Worm (Caenorhabditis elegans) whole organism, L4 larva: ENCODE measurements around the gene F35D2.6.

Experiments used
- F37D6.2 ChIP-seq: sonication (generic microtip); optimal IDR thresholded peaks from 2 replicates; lab custom pipeline; 2016; ENCODE audit warnings: mild to moderate bottlenecking, missing genetic modification characterization, missing compliant biosample characterization
- Y75B8A.6 ChIP-seq: fragments of 200-800 bp; sonication (Bioruptor generic); IDR thresholded peaks from 2 replicates; pipeline ENCODE4 v1.3.6; 2022; ENCODE audit warnings: missing genetic modification reagents, missing genetic modification characterization, missing compliant biosample characterization
- aha-1 ChIP-seq: fragments of 150-350 bp; peaks from one replicate; lab custom pipeline; 2014; ENCODE audit warnings: missing biosample characterization, missing genetic modification characterization
- ama-1 ChIP-seq: fragments of 150-350 bp; optimal IDR thresholded peaks from 2 replicates; lab custom pipeline; 2014; ENCODE audit warnings: inconsistent platforms, mixed read lengths
- arid-1 ChIP-seq: fragments of 200-800 bp; sonication (Bioruptor generic); conservative IDR thresholded peaks from 2 replicates; pipeline ENCODE4 v1.3.6; 2022; ENCODE audit warnings: missing genetic modification reagents, missing genetic modification characterization, missing compliant biosample characterization
- daf-16 ChIP-seq, 3 experiments: sonication (generic microtip); optimal IDR thresholded peaks; 2 replicates each; lab custom pipeline; 2016 to 2017; ENCODE audit warnings: missing genetic modification characterization in 3 of 3, missing genetic modification reagents in 3 of 3, mild to moderate bottlenecking in 2 of 3, missing compliant biosample characterization in 2 of 3, missing biosample characterization in 1 of 3, moderate library complexity in 1 of 3
- daf-8 ChIP-seq: fragments of 200-800 bp; sonication (Bioruptor generic); IDR thresholded peaks from 2 replicates; pipeline ENCODE4 v1.3.6; 2022; ENCODE audit warnings: missing genetic modification characterization, missing compliant biosample characterization
- dmd-6 ChIP-seq: fragments of 200-800 bp; sonication (Bioruptor generic); IDR thresholded peaks from 2 replicates; pipeline ENCODE4 v1.3.6; 2022; ENCODE audit warnings: missing genetic modification reagents, missing genetic modification characterization, missing compliant biosample characterization
- dve-1 ChIP-seq: sonication (generic microtip); optimal IDR thresholded peaks from 2 replicates; lab custom pipeline; 2017; ENCODE audit warnings: antibody characterized with exemption, mild to moderate bottlenecking, missing genetic modification characterization, missing compliant biosample characterization; ENCODE audit not compliant: insufficient read depth
- fos-1 ChIP-seq: fragments of 150-350 bp; optimal IDR thresholded peaks from 2 replicates; lab custom pipeline; 2014; ENCODE audit warnings: missing biosample characterization, missing genetic modification characterization
- hif-1 ChIP-seq, 2 experiments: sonication (generic microtip); optimal IDR thresholded peaks; 2 replicates each; lab custom pipeline; 2016 to 2017; ENCODE audit warnings: missing compliant biosample characterization in 2 of 2, missing genetic modification characterization in 2 of 2, missing genetic modification reagents in 2 of 2, missing genotype in 2 of 2, mild to moderate bottlenecking in 1 of 2
- hlh-11 ChIP-seq: fragments of 200-800 bp; sonication (Bioruptor generic); optimal IDR thresholded peaks from 2 replicates; lab custom pipeline; 2018; ENCODE audit warnings: mild to moderate bottlenecking, missing genetic modification characterization, missing compliant biosample characterization
- hlh-30 ChIP-seq: sonication (generic microtip); optimal IDR thresholded peaks from 2 replicates; lab custom pipeline; 2017; ENCODE audit warnings: antibody characterized with exemption, mild to moderate bottlenecking, missing genetic modification characterization, missing compliant biosample characterization; ENCODE audit not compliant: insufficient read depth
- hmg-1.1 ChIP-seq: fragments of 200-800 bp; sonication (Bioruptor generic); IDR thresholded peaks from 2 replicates; pipeline ENCODE4 v1.3.6; 2022; ENCODE audit warnings: missing genetic modification reagents, missing genetic modification characterization, missing compliant biosample characterization
- jun-1 ChIP-seq: fragments of 150-350 bp; optimal IDR thresholded peaks from 2 replicates; lab custom pipeline; 2014; ENCODE audit warnings: missing biosample characterization, missing genetic modification reagents, missing genetic modification characterization
- lin-38 ChIP-seq: fragments of 200-800 bp; sonication (Bioruptor generic); IDR thresholded peaks from 2 replicates; pipeline ENCODE4 v1.3.6; 2022; ENCODE audit warnings: missing genetic modification reagents, missing genetic modification characterization, missing compliant biosample characterization
- lsy-2 ChIP-seq, 2 experiments: fragments of 150-350 bp in 1 of 2; sonication (generic microtip) in 1 of 2; optimal IDR thresholded peaks; 2 replicates each; lab custom pipeline; 2014 to 2017; ENCODE audit warnings: missing biosample characterization in 2 of 2, missing genetic modification characterization in 2 of 2
- mep-1 ChIP-seq: fragments of 150-350 bp; sonication (generic microtip); optimal IDR thresholded peaks from 3 replicates; lab custom pipeline; 2014; ENCODE audit warnings: missing biosample characterization, missing genetic modification characterization
- mes-2 ChIP-seq: sonication (generic microtip); optimal IDR thresholded peaks from 2 replicates; lab custom pipeline; 2016; ENCODE audit warnings: missing genotype, mild to moderate bottlenecking, missing genetic modification characterization, missing compliant biosample characterization; ENCODE audit not compliant: poor library complexity, severe bottlenecking
- nhr-102 ChIP-seq: sonication (generic microtip); optimal IDR thresholded peaks from 2 replicates; lab custom pipeline; 2016; ENCODE audit warnings: mild to moderate bottlenecking, missing genetic modification characterization, moderate library complexity, missing compliant biosample characterization
- nhr-237 ChIP-seq: sonication (generic microtip); optimal IDR thresholded peaks from 2 replicates; lab custom pipeline; 2017; ENCODE audit warnings: missing biosample characterization, missing genetic modification characterization
- nhr-42 ChIP-seq: fragments of 200-800 bp; sonication (Bioruptor generic); IDR thresholded peaks from 2 replicates; pipeline ENCODE4 v1.3.6; 2022; ENCODE audit warnings: missing genetic modification characterization, missing compliant biosample characterization
- nhr-6 ChIP-seq: fragments of 150-350 bp; optimal IDR thresholded peaks from 2 replicates; lab custom pipeline; 2014; ENCODE audit warnings: missing biosample characterization, missing genetic modification characterization
- nhr-77 ChIP-seq: fragments of 150-350 bp; optimal IDR thresholded peaks from 2 replicates; lab custom pipeline; 2014; ENCODE audit warnings: missing biosample characterization, missing genetic modification characterization
- rbr-2 ChIP-seq: sonication (generic microtip); optimal IDR thresholded peaks from 2 replicates; lab custom pipeline; 2016; ENCODE audit warnings: missing genotype, missing genetic modification characterization, missing compliant biosample characterization
- sdz-12 ChIP-seq: fragments of 200-800 bp; sonication (Bioruptor generic); optimal IDR thresholded peaks from 2 replicates; lab custom pipeline; 2018; ENCODE audit warnings: mild to moderate bottlenecking, missing genetic modification characterization, missing compliant biosample characterization
- skn-1 ChIP-seq: fragments of 150-350 bp; optimal IDR thresholded peaks from 2 replicates; lab custom pipeline; 2014; ENCODE audit warnings: missing biosample characterization, missing genetic modification characterization
- spr-3 ChIP-seq: fragments of 200-800 bp; sonication (Bioruptor generic); optimal IDR thresholded peaks from 2 replicates; lab custom pipeline; 2018; ENCODE audit warnings: mild to moderate bottlenecking, missing genetic modification characterization, missing compliant biosample characterization
- unc-130 ChIP-seq: sonication (generic microtip); optimal IDR thresholded peaks from 2 replicates; lab custom pipeline; 2016; ENCODE audit warnings: missing genetic modification reagents, missing genetic modification characterization, missing compliant biosample characterization
- zip-2 ChIP-seq: fragments of 150-350 bp; optimal IDR thresholded peaks from 2 replicates; lab custom pipeline; 2014; ENCODE audit warnings: missing biosample characterization, missing genetic modification characterization
- ztf-11 ChIP-seq: fragments of 150-350 bp; optimal IDR thresholded peaks from 2 replicates; lab custom pipeline; 2014; ENCODE audit warnings: missing biosample characterization, missing genetic modification characterization

The F35D2.6 gene

ce11 chrII:7605306-7605705, 27.8 kb downstream of the F35D2.6 start, which contains the start of gene osm-8:
Gene osm-8, minus strand, starts transcription at chrII:7605406.
- peak; percentile 10 for TF ChIP-seq hlh-11 (tag; lab: Kevin White, UChicago)
- TF ChIP-seq nhr-77 (tag; lab: Kevin White, UChicago), result no peak
- peak; percentile 24 for TF ChIP-seq aha-1

ce11 chrII:7607953-7608352, 30.4 kb downstream of the F35D2.6 start, which contains the start of gene lips-17:
Gene lips-17, plus strand, starts transcription at chrII:7608253.
- no peak for TF ChIP-seq daf-8 (GFP tag; lab: Robert Waterston, UW)
- TF ChIP-seq nhr-42, result no peak
- TF ChIP-seq skn-1, result no peak
- no peak for TF ChIP-seq jun-1 (tag; lab: Kevin White, UChicago)
- no peak for TF ChIP-seq nhr-6
- no peak for TF ChIP-seq sdz-12
- no peak for TF ChIP-seq Y75B8A.6
- no peak for TF ChIP-seq daf-16 (GFP tag; optimal IDR thresholded peaks at IDR 0.05; lab: Kevin White, UChicago)
- TF ChIP-seq daf-16 (tag; optimal IDR thresholded peaks at IDR 0.05; lab: Kevin White, UChicago), result no peak
- no peak for TF ChIP-seq unc-130 (GFP tag; lab: Kevin White, UChicago)
- TF ChIP-seq ztf-11 (tag; lab: Kevin White, UChicago), result no peak
- no peak for TF ChIP-seq nhr-102
- no peak for TF ChIP-seq zip-2 (tag; lab: Kevin White, UChicago)
- no peak for TF ChIP-seq spr-3
- TF ChIP-seq dmd-6 (GFP tag; lab: Robert Waterston, UW), result no peak
- no peak for TF ChIP-seq rbr-2 (tag; lab: Kevin White, UChicago)
- TF ChIP-seq fos-1, result no peak
- TF ChIP-seq hif-1 (tag; optimal IDR thresholded peaks at IDR 0.05; lab: Kevin White, UChicago), result no peak

DNA sequence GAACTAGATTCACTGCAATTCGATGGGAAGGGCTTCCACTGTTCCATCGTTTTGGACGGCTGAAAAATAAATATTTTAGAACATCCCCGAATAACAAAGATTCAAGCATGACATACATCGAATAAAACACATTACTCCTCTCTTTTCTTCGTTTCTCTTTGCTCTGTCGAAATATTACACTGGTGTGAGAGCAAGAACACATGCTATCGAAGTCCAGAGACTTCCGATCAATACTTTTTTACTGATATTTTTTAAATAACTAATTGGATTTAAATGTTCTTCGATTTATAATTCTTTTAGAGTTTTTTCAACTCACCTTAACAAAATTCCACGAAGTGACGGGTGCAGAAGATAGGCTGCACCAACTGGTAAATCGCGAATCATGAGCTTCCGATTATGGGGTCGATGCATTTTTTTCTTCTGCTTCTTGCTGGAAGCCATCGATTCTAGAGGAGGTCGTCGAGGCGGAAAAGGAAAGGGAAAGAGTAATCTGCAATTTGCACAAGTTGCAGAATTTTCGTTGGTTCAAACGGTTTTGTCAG, 35.8 kb downstream of the F35D2.6 start, which contains the start of the genes oig-4 and R07G3.7:
Gene oig-4, plus strand, starts transcription at position 301 of the 542 bp plus-strand sequence.
Gene R07G3.7, minus strand, starts transcription at position 492 of the 542 bp plus-strand sequence.
- no peak for TF ChIP-seq nhr-237 (tag; lab: Kevin White, UChicago)

- TF ChIP-seq aha-1, result peak; percentile 47
- no peak for TF ChIP-seq nhr-77 (tag; lab: Kevin White, UChicago)
- TF ChIP-seq hlh-11 (tag; lab: Kevin White, UChicago), result peak; percentile 21
These were observed 36.8 kb downstream of the F35D2.6 start for ce11 chrII:7614334-7614733.

ce11 chrII:7615318-7615891, 37.9 kb downstream of the F35D2.6 start:
- TF ChIP-seq mes-2 (peak; percentile 70), lsy-2 (tag; optimal IDR thresholded peaks at IDR 0.05; lab: Kevin White, UChicago) (peak in 1 of 2 experiments; percentile 35), hmg-1.1 (GFP tag; lab: Robert Waterston, UW) (peak; percentile 47; the same call in 1 of the 2 replicates), hlh-11 (tag; lab: Kevin White, UChicago) (peak; percentile 12), lin-38 (GFP tag; lab: Robert Waterston, UW) (peak; percentile 35; the same call in 1 of the 2 replicates), daf-16 (GFP tag; optimal IDR thresholded peaks at IDR 0.05; lab: Kevin White, UChicago) (no peak), daf-16 (tag; optimal IDR thresholded peaks at IDR 0.05; lab: Kevin White, UChicago) (peak; percentile 19), arid-1 (GFP tag; lab: Robert Waterston, UW) (no peak), mep-1 (tag; lab: Kevin White, UChicago) (peak; percentile 44), zip-2 (tag; lab: Kevin White, UChicago) (no peak), ama-1 (peak; percentile 62), dve-1 (tag; lab: Kevin White, UChicago) (peak; percentile 46), hif-1 (tag; optimal IDR thresholded peaks at IDR 0.05; lab: Kevin White, UChicago) (no peak)

DNA sequence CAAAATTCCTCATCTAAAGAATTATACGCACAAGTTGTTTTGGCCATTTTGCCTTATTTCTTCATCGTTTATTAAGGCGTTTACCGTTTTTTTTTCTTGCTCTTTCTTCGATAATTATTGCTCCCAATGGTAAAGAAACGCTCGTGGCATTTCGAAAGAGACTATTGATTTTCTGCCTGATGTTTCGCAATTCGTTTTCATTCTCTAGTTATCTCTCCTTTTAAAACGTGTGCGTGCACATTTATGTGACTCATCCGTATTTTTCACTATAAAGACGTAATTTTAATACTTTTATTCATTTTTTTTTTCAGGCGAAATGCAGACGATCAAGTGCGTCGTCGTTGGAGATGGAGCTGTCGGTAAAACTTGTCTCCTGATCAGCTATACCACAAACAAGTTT, 38.6 kb downstream of the F35D2.6 start, which contains the start of gene cdc-42:
Gene cdc-42, plus strand, starts transcription at position 312 of the 400 bp plus-strand sequence.
- TF ChIP-seq hlh-30, result no peak
- TF ChIP-seq F37D6.2, result no peak
- TF ChIP-seq lsy-2 (tag; optimal IDR thresholded peaks at IDR 0.05; lab: Kevin White, UChicago), result peak in 1 of 2 experiments; percentile 6
